Worm (Caenorhabditis elegans): ENCODE measurements around the gene zmp-5.

Gene zmp-5

ce11 chrX:12620310-12620709, 26.6 kb upstream of the zmp-5 start:
- TF ChIP-seq unc-120 (tag; optimal IDR thresholded peaks at IDR 0.05; ENCODE audit: poor library complexity, severe bottlenecking) (no peak), nhr-76 (tag; optimal IDR thresholded peaks at IDR 0.05) (no peak), M03D4.4 (tag; optimal IDR thresholded peaks at IDR 0.05) (no peak), nhr-28 (tag; optimal IDR thresholded peaks at IDR 0.05) (no peak), ceh-83 (GFP tag; optimal IDR thresholded peaks at IDR 0.05) (no peak), zip-8 (tag; optimal IDR thresholded peaks at IDR 0.05) (no peak), flh-1 (GFP tag; optimal IDR thresholded peaks at IDR 0.05) (no peak)

- TF ChIP-seq ceh-39 (tag; optimal IDR thresholded peaks at IDR 0.05) (no peak), drap-1 (GFP tag; optimal IDR thresholded peaks at IDR 0.05) (no peak), mls-2 (tag; optimal IDR thresholded peaks at IDR 0.05) (no peak), nhr-28 (tag; optimal IDR thresholded peaks at IDR 0.05) (no peak), unc-120 (tag; optimal IDR thresholded peaks at IDR 0.05; ENCODE audit: poor library complexity, severe bottlenecking) (no peak), lsy-2 (tag; optimal IDR thresholded peaks at IDR 0.05) (no peak), ztf-11 (tag; optimal IDR thresholded peaks at IDR 0.05) (no peak), zip-8 (tag; optimal IDR thresholded peaks at IDR 0.05) (no peak), unc-62 (GFP tag; optimal IDR thresholded peaks at IDR 0.05) (no peak), blmp-1 (tag; optimal IDR thresholded peaks at IDR 0.05) (no peak), ces-1 (GFP tag; optimal IDR thresholded peaks at IDR 0.05) (no peak), sem-2 (GFP tag; optimal IDR thresholded peaks at IDR 0.05) (no peak), bed-3 (GFP tag; optimal IDR thresholded peaks at IDR 0.05) (no peak)
Measured at ce11 chrX:12627797-12628196, 19.1 kb upstream of the zmp-5 start.

- no peak for TF ChIP-seq nhr-237 (tag; optimal IDR thresholded peaks at IDR 0.05)
- TF ChIP-seq sptf-1 (tag; optimal IDR thresholded peaks at IDR 0.05) = peak; percentile 38
- TF ChIP-seq ceh-83 (GFP tag; optimal IDR thresholded peaks at IDR 0.05) = no peak
- TF ChIP-seq ces-1 (GFP tag; optimal IDR thresholded peaks at IDR 0.05) = peak; percentile 66
- peak; percentile 16 for TF ChIP-seq mls-2 (tag; optimal IDR thresholded peaks at IDR 0.05)
- no peak for TF ChIP-seq pha-4 (tag; optimal IDR thresholded peaks at IDR 0.05)
- TF ChIP-seq M03D4.4 (tag; optimal IDR thresholded peaks at IDR 0.05) = peak; percentile 8
- peak; percentile 9 for TF ChIP-seq sem-2 (GFP tag; optimal IDR thresholded peaks at IDR 0.05)
- no peak for TF ChIP-seq ham-2 (GFP tag; optimal IDR thresholded peaks at IDR 0.05)
Measured at ce11 chrX:12629257-12629656, 17.7 kb upstream of the zmp-5 start.

- TF ChIP-seq ces-1 (GFP tag; optimal IDR thresholded peaks at IDR 0.05) (no peak), ham-2 (GFP tag; optimal IDR thresholded peaks at IDR 0.05) (no peak), cnd-1 (tag; optimal IDR thresholded peaks at IDR 0.05) (no peak), snpc-4 (tag; optimal IDR thresholded peaks at IDR 0.05) (no peak)
Measured at ce11 chrX:12630005-12630404, 16.9 kb upstream of the zmp-5 start.

- TF ChIP-seq lsy-2 (tag; optimal IDR thresholded peaks at IDR 0.05) (no peak), zip-8 (tag; optimal IDR thresholded peaks at IDR 0.05) (no peak), unc-120 (tag; optimal IDR thresholded peaks at IDR 0.05; ENCODE audit: poor library complexity, severe bottlenecking) (no peak)
Measured at ce11 chrX:12630556-12630955, 16.4 kb upstream of the zmp-5 start.

- peak; percentile 54 for TF ChIP-seq ces-1 (GFP tag; optimal IDR thresholded peaks at IDR 0.05)
- no peak for TF ChIP-seq mep-1 (tag; optimal IDR thresholded peaks at IDR 0.05)
Measured at ce11 chrX:12631446-12631845, 15.5 kb upstream of the zmp-5 start.

ce11 chrX:12632657-12633056, 14.3 kb upstream of the zmp-5 start:
- TF ChIP-seq ces-1 (GFP tag; optimal IDR thresholded peaks at IDR 0.05) (peak; percentile 63), M03D4.4 (tag; optimal IDR thresholded peaks at IDR 0.05) (no peak)

- TF ChIP-seq nhr-2 (tag; optimal IDR thresholded peaks at IDR 0.05) (no peak), lin-13 (tag; optimal IDR thresholded peaks at IDR 0.05) (no peak), nhr-237 (tag; optimal IDR thresholded peaks at IDR 0.05) (no peak), sem-2 (GFP tag; optimal IDR thresholded peaks at IDR 0.05) (no peak), lsy-2 (tag; optimal IDR thresholded peaks at IDR 0.05) (no peak), zip-8 (tag; optimal IDR thresholded peaks at IDR 0.05) (no peak), lin-32 (GFP tag; optimal IDR thresholded peaks at IDR 0.05) (no peak), hlh-1 (tag; optimal IDR thresholded peaks at IDR 0.05) (no peak), bed-3 (GFP tag; optimal IDR thresholded peaks at IDR 0.05) (no peak), mls-2 (tag; optimal IDR thresholded peaks at IDR 0.05) (no peak), flh-1 (GFP tag; optimal IDR thresholded peaks at IDR 0.05) (no peak), elt-3 (tag; optimal IDR thresholded peaks at IDR 0.05) (no peak), ces-1 (GFP tag; optimal IDR thresholded peaks at IDR 0.05) (no peak), snpc-4 (tag; optimal IDR thresholded peaks at IDR 0.05) (no peak), cnd-1 (tag; optimal IDR thresholded peaks at IDR 0.05) (no peak)
Measured at ce11 chrX:12633862-12634404, 13.0 kb upstream of the zmp-5 start, which contains the start of gene ivns-1. Gene ivns-1, minus strand, starts transcription at chrX:12634354.

Measured in whole organism, mixed stage, embryonic.